Fruit fly (Drosophila melanogaster): ENCODE results near the gene fid.

Gene fid

dm6 chr3R:26021195-26021914 is 51.5 kb downstream of the fid start:
- TF ChIP-seq Sp1 (GFP tag; optimal IDR thresholded peaks at IDR 0.05) (peak; percentile 94), usp (GFP tag; optimal IDR thresholded peaks at IDR 0.05) (no peak), HLH106 (tag; optimal IDR thresholded peaks at IDR 0.05) (peak; percentile 95), Dif (GFP tag; optimal IDR thresholded peaks at IDR 0.05; ENCODE audit: partially characterized antibody) (peak; percentile 75), sage (GFP tag; optimal IDR thresholded peaks at IDR 0.05) (no peak), N (GFP tag; optimal IDR thresholded peaks at IDR 0.05) (no peak), OdsH (GFP tag; optimal IDR thresholded peaks at IDR 0.05) (peak; percentile 89), psq (GFP tag; optimal IDR thresholded peaks at IDR 0.05) (peak; percentile 88), brk (GFP tag; optimal IDR thresholded peaks at IDR 0.05) (peak; percentile 53), rgr (GFP tag; optimal IDR thresholded peaks at IDR 0.05) (peak; percentile 87), Dfd (GFP tag; optimal IDR thresholded peaks at IDR 0.05) (no peak), fru (GFP tag; optimal IDR thresholded peaks at IDR 0.05) (peak; percentile 89), Hnf4 (GFP tag; optimal IDR thresholded peaks at IDR 0.05) (peak; percentile 54), CG32264 (GFP tag; optimal IDR thresholded peaks at IDR 0.05) (no peak), foxo (GFP tag; optimal IDR thresholded peaks at IDR 0.05) (peak in 1 of 2 experiments; percentile 91), h (GFP tag; optimal IDR thresholded peaks at IDR 0.05) (peak; percentile 85), Vsx2 (GFP tag; optimal IDR thresholded peaks at IDR 0.05; ENCODE audit: partially characterized antibody) (peak; percentile 74), lola (GFP tag; optimal IDR thresholded peaks at IDR 0.05) (no peak), jim (GFP tag; optimal IDR thresholded peaks at IDR 0.05) (no peak), dl (GFP tag; optimal IDR thresholded peaks at IDR 0.05; ENCODE audit: insufficient read depth in 1 of 2, partially characterized antibody in 2 of 2) (peak in 1 of 2 experiments; percentile 65), tai (GFP tag; optimal IDR thresholded peaks at IDR 0.05) (no peak), Jra (GFP tag; optimal IDR thresholded peaks at IDR 0.05) (no peak), woc (GFP tag; optimal IDR thresholded peaks at IDR 0.05) (peak; percentile 94), CG9705 (GFP tag; optimal IDR thresholded peaks at IDR 0.05) (peak; percentile 86), ey (GFP tag; optimal IDR thresholded peaks at IDR 0.05) (peak; percentile 88), Abd-B (GFP tag; optimal IDR thresholded peaks at IDR 0.05) (no peak), Mio (GFP tag; optimal IDR thresholded peaks at IDR 0.05) (no peak), dmrt93B (GFP tag; optimal IDR thresholded peaks at IDR 0.05) (peak; percentile 93), pan (optimal IDR thresholded peaks at IDR 0.05) (no peak), br (GFP tag; optimal IDR thresholded peaks at IDR 0.05) (peak; percentile 71), Rel (GFP tag; optimal IDR thresholded peaks at IDR 0.05) (no peak), Rel (tag; optimal IDR thresholded peaks at IDR 0.05) (peak; percentile 19), Hr83 (GFP tag; optimal IDR thresholded peaks at IDR 0.05; ENCODE audit: poor library complexity, severe bottlenecking) (no peak), GATAd (GFP tag; optimal IDR thresholded peaks at IDR 0.05) (no peak), Myc (optimal IDR thresholded peaks at IDR 0.05) (no peak), Hr78 (GFP tag; optimal IDR thresholded peaks at IDR 0.05) (no peak), CrebA (GFP tag; optimal IDR thresholded peaks at IDR 0.05; ENCODE audit: borderline replicate concordance) (no peak), dsf (GFP tag; optimal IDR thresholded peaks at IDR 0.05; ENCODE audit: borderline replicate concordance) (no peak), sv (GFP tag; optimal IDR thresholded peaks at IDR 0.05) (peak; percentile 78)

- TF ChIP-seq Hnf4 (GFP tag; optimal IDR thresholded peaks at IDR 0.05) (no peak), sage (GFP tag; optimal IDR thresholded peaks at IDR 0.05) (no peak), dsf (GFP tag; optimal IDR thresholded peaks at IDR 0.05; ENCODE audit: borderline replicate concordance) (no peak), Rel (GFP tag; optimal IDR thresholded peaks at IDR 0.05) (no peak), Rel (tag; optimal IDR thresholded peaks at IDR 0.05) (no peak), dl (GFP tag; optimal IDR thresholded peaks at IDR 0.05; ENCODE audit: insufficient read depth in 1 of 2, partially characterized antibody in 2 of 2) (no peak)
These were observed 53.4 kb downstream of the fid start for dm6 chr3R:26023252-26023651.

All from whole organism, wandering third instar larva.